Worm (Caenorhabditis elegans) whole organism, L2 larva: ENCODE measurements around the gene polg-1.

Experiments
- ama-1 ChIP-seq: fragments of 150-350 bp; optimal IDR thresholded peaks from 2 replicates; lab custom pipeline; 2018; ENCODE audit warnings: inconsistent platforms
- blmp-1 ChIP-seq: sonication (generic microtip); optimal IDR thresholded peaks from 2 replicates; lab custom pipeline; 2017; ENCODE audit warnings: missing genetic modification characterization, mild to moderate bottlenecking, missing compliant biosample characterization, antibody characterized with exemption, moderate library complexity; ENCODE audit not compliant: insufficient read depth
- elt-1 ChIP-seq: fragments of 150-350 bp; optimal IDR thresholded peaks from 2 replicates; lab custom pipeline; 2014; ENCODE audit warnings: missing biosample characterization, missing genetic modification characterization
- fos-1 ChIP-seq: fragments of 150-350 bp; optimal IDR thresholded peaks from 2 replicates; lab custom pipeline; 2014; ENCODE audit warnings: missing biosample characterization, missing genetic modification characterization
- lin-39 ChIP-seq: fragments of 150-350 bp; optimal IDR thresholded peaks from 2 replicates; lab custom pipeline; 2014; ENCODE audit warnings: missing biosample characterization, missing genetic modification reagents, missing genetic modification characterization
- lsy-2 ChIP-seq, 2 experiments: fragments of 150-350 bp in 1 of 2; sonication (generic microtip) in 1 of 2; optimal IDR thresholded peaks; 2 replicates each; lab custom pipeline; 2014 to 2017; ENCODE audit warnings: missing biosample characterization in 2 of 2, missing genetic modification characterization in 2 of 2
- nhr-25 ChIP-seq: fragments of 150-350 bp; sonication (generic microtip); optimal IDR thresholded peaks from 3 replicates; lab custom pipeline; 2014; ENCODE audit warnings: missing biosample characterization, missing genetic modification characterization
- ztf-11 ChIP-seq: sonication (generic microtip); optimal IDR thresholded peaks from 2 replicates; lab custom pipeline; 2017; ENCODE audit warnings: missing biosample characterization, missing genetic modification characterization

DNA sequence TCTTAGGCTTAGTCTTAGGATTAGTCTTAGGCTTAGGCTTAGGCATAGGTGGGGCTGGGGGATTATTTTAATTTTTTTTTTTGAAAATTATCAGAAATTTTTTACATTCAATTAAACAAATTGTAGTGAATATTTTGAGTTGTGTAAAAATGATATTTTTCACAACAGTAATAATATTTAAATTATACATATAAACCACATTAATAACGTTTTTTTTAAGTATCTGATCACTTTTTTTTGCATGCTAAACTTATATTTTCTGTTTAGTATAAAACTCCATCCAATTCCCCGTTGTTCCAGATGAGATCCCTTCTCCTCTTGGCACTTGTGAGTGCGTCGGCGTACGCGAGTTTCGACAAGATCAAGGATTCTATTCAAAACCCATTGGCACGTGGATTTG, 40.3 kb upstream of the polg-1 start, which contains the start of gene txdc-12.1:
- TF ChIP-seq ama-1 (lab: Kevin White, UChicago) (no peak), lsy-2 (tag; optimal IDR thresholded peaks at IDR 0.05; lab: Kevin White, UChicago) (no peak), nhr-25 (no peak), fos-1 (tag; lab: Kevin White, UChicago) (no peak), lin-39 (no peak), blmp-1 (no peak), elt-1 (tag; lab: Kevin White, UChicago) (no peak), ztf-11 (tag; lab: Kevin White, UChicago) (no peak)
